Fruit fly (Drosophila melanogaster) whole organism, embryonic: ENCODE measurements around the gene wuho.

Experiments used
- ATbp ChIP-seq: fragments of 200-800 bp; sonication (Bioruptor generic); optimal IDR thresholded peaks from 2 replicates; lab custom pipeline; 2017; ENCODE audit warnings: missing biosample characterization, mild to moderate bottlenecking, missing genetic modification characterization, missing genetic modification reagents
- CG10979 ChIP-seq: fragments of 200-800 bp; sonication (Bioruptor generic); optimal IDR thresholded peaks from 2 replicates; lab custom pipeline; 2018; ENCODE audit warnings: missing biosample characterization, mild to moderate bottlenecking, missing genetic modification characterization, moderate library complexity
- CG11504 ChIP-seq: fragments of 200-800 bp; sonication (Bioruptor generic); optimal IDR thresholded peaks from 3 replicates; lab custom pipeline; 2019; ENCODE audit warnings: missing biosample characterization, mild to moderate bottlenecking, missing genetic modification characterization, moderate library complexity
- CG12071 ChIP-seq: fragments of 200-800 bp; sonication (Bioruptor generic); optimal IDR thresholded peaks from 3 replicates; lab custom pipeline; 2018; ENCODE audit warnings: missing biosample characterization, mild to moderate bottlenecking, missing genetic modification characterization
- CG14014 ChIP-seq: fragments of 200-800 bp; sonication (Bioruptor generic); IDR thresholded peaks from 2 replicates; pipeline ENCODE4 v1.3.6; 2022; ENCODE audit warnings: missing biosample characterization, missing genetic modification characterization
- CG15601 ChIP-seq: fragments of 200-800 bp; sonication (Bioruptor generic); optimal IDR thresholded peaks from 3 replicates; lab custom pipeline; 2019; ENCODE audit warnings: missing biosample characterization, mild to moderate bottlenecking, missing genetic modification characterization, moderate library complexity
- CG16815 ChIP-seq: fragments of 200-800 bp; sonication (Bioruptor generic); optimal IDR thresholded peaks from 3 replicates; lab custom pipeline; 2017; ENCODE audit warnings: missing biosample characterization, mild to moderate bottlenecking, missing genetic modification characterization
- CG17328 ChIP-seq: fragments of 200-800 bp; sonication (Bioruptor generic); IDR thresholded peaks from 2 replicates; pipeline ENCODE4 v1.3.6; 2022; ENCODE audit warnings: missing biosample characterization, missing genetic modification characterization
- CG17568 ChIP-seq: fragments of 200-800 bp; sonication (Bioruptor generic); optimal IDR thresholded peaks from 2 replicates; lab custom pipeline; 2018; ENCODE audit warnings: missing biosample characterization, mild to moderate bottlenecking, missing genetic modification characterization, moderate library complexity
- CG17829 ChIP-seq: fragments of 200-800 bp; optimal IDR thresholded peaks from 2 replicates; lab custom pipeline; 2019; ENCODE audit warnings: missing biosample characterization, mild to moderate bottlenecking, missing genetic modification characterization, moderate library complexity
- CG17912 ChIP-seq: fragments of 200-800 bp; sonication (Bioruptor generic); optimal IDR thresholded peaks from 2 replicates; lab custom pipeline; 2018; ENCODE audit warnings: missing biosample characterization, mild to moderate bottlenecking, missing genetic modification characterization
- CG2875 ChIP-seq: fragments of 200-800 bp; sonication (Bioruptor generic); optimal IDR thresholded peaks from 2 replicates; lab custom pipeline; 2017; ENCODE audit warnings: missing biosample characterization, mild to moderate bottlenecking, missing genetic modification characterization, missing genetic modification reagents
- CG30020 ChIP-seq: fragments of 200-800 bp; optimal IDR thresholded peaks from 2 replicates; lab custom pipeline; 2019; ENCODE audit warnings: missing biosample characterization, mild to moderate bottlenecking, missing genetic modification characterization, moderate library complexity
- CG4730 ChIP-seq: fragments of 200-800 bp; sonication (Bioruptor generic); IDR thresholded peaks from 2 replicates; pipeline ENCODE4 v1.3.6; 2022; ENCODE audit warnings: missing biosample characterization, missing genetic modification characterization
- CG4820 ChIP-seq: fragments of 200-800 bp; sonication (Bioruptor generic); optimal IDR thresholded peaks from 3 replicates; lab custom pipeline; 2016; ENCODE audit warnings: missing biosample characterization, missing genetic modification characterization
- CG4854 ChIP-seq: fragments of 200-800 bp; sonication (Bioruptor generic); optimal IDR thresholded peaks from 2 replicates; lab custom pipeline; 2016; ENCODE audit warnings: missing biosample characterization, missing genetic modification characterization, inconsistent platforms
- CG6654 ChIP-seq: fragments of 200-800 bp; sonication (Bioruptor generic); optimal IDR thresholded peaks from 2 replicates; lab custom pipeline; 2017; ENCODE audit warnings: missing biosample characterization, mild to moderate bottlenecking, missing genetic modification characterization
- CG6689 ChIP-seq: fragments of 200-800 bp; sonication (Bioruptor generic); IDR thresholded peaks from 2 replicates; pipeline ENCODE4 v1.3.6; 2022; ENCODE audit warnings: missing biosample characterization, missing genetic modification characterization
- CG7556 ChIP-seq: fragments of 200-800 bp; sonication (Bioruptor generic); optimal IDR thresholded peaks from 2 replicates; lab custom pipeline; 2017; ENCODE audit warnings: missing biosample characterization, mild to moderate bottlenecking, missing genetic modification characterization
- CG8290 ChIP-seq, 3 experiments: fragments of 200-800 bp; sonication (Bioruptor generic); optimal IDR thresholded peaks; 2 replicates each; lab custom pipeline; 2016 to 2019; ENCODE audit warnings: missing biosample characterization in 3 of 3, missing genetic modification characterization in 3 of 3, mild to moderate bottlenecking in 2 of 3, moderate library complexity in 1 of 3
- CG8765 ChIP-seq: fragments of 200-800 bp; sonication (Bioruptor generic); IDR thresholded peaks from 2 replicates; pipeline ENCODE4 v1.3.6; 2022; ENCODE audit warnings: missing biosample characterization, missing genetic modification characterization
- CG9215 ChIP-seq: fragments of 200-800 bp; sonication (Bioruptor generic); IDR thresholded peaks from 2 replicates; pipeline ENCODE4 v1.3.6; 2022; ENCODE audit warnings: missing biosample characterization, missing genetic modification characterization
- CG9876 ChIP-seq: fragments of 200-800 bp; sonication (Bioruptor generic); optimal IDR thresholded peaks from 2 replicates; lab custom pipeline; 2016; ENCODE audit warnings: missing biosample characterization, missing genetic modification characterization
- Camta ChIP-seq: fragments of 200-800 bp; sonication (Bioruptor generic); optimal IDR thresholded peaks from 2 replicates; lab custom pipeline; 2016; ENCODE audit warnings: missing biosample characterization, missing genetic modification characterization
- Eip74EF ChIP-seq, 2 experiments: fragments of 200-800 bp in 1 of 2; fragments of >200 bp in 1 of 2; sonication (Bioruptor generic) in 1 of 2; optimal IDR thresholded peaks; 2 replicates each; lab custom pipeline; 2017 to 2019; ENCODE audit warnings: missing biosample characterization in 2 of 2, missing genetic modification characterization in 2 of 2, mild to moderate bottlenecking in 1 of 2, moderate library complexity in 1 of 2
- HLH3B ChIP-seq: fragments of 200-800 bp; sonication (Bioruptor generic); IDR thresholded peaks from 2 replicates; pipeline ENCODE4 v1.3.6; 2022; ENCODE audit warnings: missing biosample characterization, missing genetic modification characterization
- Hmr ChIP-seq: fragments of 200-800 bp; sonication (Bioruptor generic); optimal IDR thresholded peaks from 3 replicates; lab custom pipeline; 2017; ENCODE audit warnings: mild to moderate bottlenecking, missing biosample characterization, missing genetic modification reagents, missing genetic modification characterization
- MBD-R2 ChIP-seq: fragments of 200-800 bp; sonication (Bioruptor generic); IDR thresholded peaks from 2 replicates; pipeline ENCODE4 v1.3.6; 2022; ENCODE audit warnings: missing biosample characterization, missing genetic modification characterization
- Mad ChIP-seq: fragments of 200-800 bp; sonication (Bioruptor generic); optimal IDR thresholded peaks from 2 replicates; lab custom pipeline; 2016; ENCODE audit warnings: missing biosample characterization, missing genetic modification characterization
- Myb ChIP-seq: fragments of 200-800 bp; sonication (Bioruptor generic); optimal IDR thresholded peaks from 2 replicates; lab custom pipeline; 2016; ENCODE audit warnings: missing biosample characterization, missing genetic modification characterization
- Scr ChIP-seq: fragments of 200-800 bp; sonication (Bioruptor generic); IDR thresholded peaks from 2 replicates; pipeline ENCODE4 v1.3.6; 2022; ENCODE audit warnings: missing biosample characterization, missing genetic modification characterization; ENCODE audit not compliant: partially characterized antibody
- bab2 ChIP-seq: fragments of 200-800 bp; sonication (Bioruptor generic); optimal IDR thresholded peaks from 2 replicates; lab custom pipeline; 2016; ENCODE audit warnings: missing biosample characterization, missing genetic modification characterization
- chif ChIP-seq, 2 experiments: fragments of 200-800 bp; sonication (Bioruptor generic); optimal IDR thresholded peaks; 3 replicates each; lab custom pipeline; 2016; ENCODE audit warnings: missing biosample characterization in 2 of 2, missing genetic modification characterization in 2 of 2
- ci ChIP-seq: fragments of 200-800 bp; sonication (Bioruptor generic); IDR thresholded peaks from 3 replicates; pipeline ENCODE4 v1.3.6; 2022; ENCODE audit warnings: missing biosample characterization, missing genetic modification characterization
- da ChIP-seq: fragments of 200-800 bp; sonication (Bioruptor generic); optimal IDR thresholded peaks from 2 replicates; lab custom pipeline; 2016; ENCODE audit warnings: missing biosample characterization, missing genetic modification characterization
- dan ChIP-seq: fragments of 200-800 bp; sonication (Bioruptor generic); IDR thresholded peaks from 2 replicates; pipeline ENCODE4 v1.3.6; 2022; ENCODE audit warnings: missing biosample characterization, missing genetic modification characterization
- dysf ChIP-seq: fragments of 200-800 bp; sonication (Bioruptor generic); IDR thresholded peaks from 3 replicates; pipeline ENCODE4 v1.3.6; 2022; ENCODE audit warnings: missing biosample characterization, missing genetic modification characterization
- gfzf ChIP-seq: fragments of 200-800 bp; sonication (Bioruptor generic); optimal IDR thresholded peaks from 2 replicates; lab custom pipeline; 2016; ENCODE audit warnings: missing biosample characterization, mild to moderate bottlenecking, missing genetic modification characterization, moderate library complexity
- gsb ChIP-seq: fragments of 200-800 bp; sonication (Bioruptor generic); IDR thresholded peaks from 2 replicates; pipeline ENCODE4 v1.3.6; 2022; ENCODE audit warnings: missing biosample characterization, missing genetic modification characterization
- hb ChIP-seq: fragments of 200-800 bp; sonication (Bioruptor generic); IDR thresholded peaks from 3 replicates; pipeline ENCODE4 v1.3.6; 2022; ENCODE audit warnings: missing biosample characterization, missing genetic modification characterization; ENCODE audit not compliant: partially characterized antibody
- inv ChIP-seq: fragments of 200-800 bp; sonication (Bioruptor generic); IDR thresholded peaks from 2 replicates; pipeline ENCODE4 v1.3.6; 2022; ENCODE audit warnings: missing biosample characterization, missing genetic modification characterization; ENCODE audit not compliant: partially characterized antibody
- kah ChIP-seq: fragments of 200-800 bp; sonication (Bioruptor generic); optimal IDR thresholded peaks from 2 replicates; lab custom pipeline; 2018; ENCODE audit warnings: missing biosample characterization, mild to moderate bottlenecking, missing genetic modification characterization
- lola ChIP-seq, 3 experiments: fragments of >200 bp in 2 of 3; fragments of 200-800 bp in 1 of 3; sonication (Bioruptor generic) in 1 of 3; optimal IDR thresholded peaks; 2 replicates each; lab custom pipeline; 2017 to 2019; ENCODE audit warnings: missing biosample characterization in 3 of 3, missing genetic modification characterization in 3 of 3, mild to moderate bottlenecking in 1 of 3, moderate library complexity in 1 of 3
- nerfin-1 ChIP-seq: fragments of 200-800 bp; sonication (Bioruptor generic); optimal IDR thresholded peaks from 3 replicates; lab custom pipeline; 2019; ENCODE audit warnings: missing biosample characterization, mild to moderate bottlenecking, missing genetic modification characterization, moderate library complexity
- pb ChIP-seq: fragments of 200-800 bp; sonication (Bioruptor generic); optimal IDR thresholded peaks from 3 replicates; lab custom pipeline; 2016; ENCODE audit warnings: missing biosample characterization, missing genetic modification characterization
- peb ChIP-seq: fragments of 200-800 bp; sonication (Bioruptor generic); IDR thresholded peaks from 2 replicates; pipeline ENCODE4 v1.3.6; 2022; ENCODE audit warnings: missing biosample characterization, missing genetic modification characterization
- pum ChIP-seq: fragments of 200-800 bp; sonication (Bioruptor generic); optimal IDR thresholded peaks from 2 replicates; lab custom pipeline; 2016; ENCODE audit warnings: missing biosample characterization, missing genetic modification characterization
- stwl ChIP-seq: fragments of 200-800 bp; sonication (Bioruptor generic); optimal IDR thresholded peaks from 3 replicates; lab custom pipeline; 2018; ENCODE audit warnings: missing biosample characterization, mild to moderate bottlenecking, missing genetic modification characterization, moderate library complexity
- tgo ChIP-seq: fragments of 200-800 bp; sonication (Bioruptor generic); IDR thresholded peaks from 3 replicates; pipeline ENCODE4 v1.3.6; 2022; ENCODE audit warnings: missing biosample characterization, missing genetic modification characterization
- tll ChIP-seq, 2 experiments: fragments of 200-800 bp in 1 of 2; fragments of >200 bp in 1 of 2; sonication (Bioruptor generic) in 1 of 2; optimal IDR thresholded peaks; 2 replicates each; lab custom pipeline; 2017 to 2019; ENCODE audit warnings: missing biosample characterization in 2 of 2, missing genetic modification characterization in 2 of 2, mild to moderate bottlenecking in 1 of 2, moderate library complexity in 1 of 2
- vvl ChIP-seq: fragments of 200-800 bp; sonication (Bioruptor generic); IDR thresholded peaks from 2 replicates; pipeline ENCODE4 v1.3.6; 2022; ENCODE audit warnings: missing biosample characterization, missing genetic modification characterization

Gene wuho

dm6 chrX:6253701-6254100, 34.2 kb upstream of the wuho start (continued):
- TF ChIP-seq dysf (GFP tag; lab: Robert Waterston, UW) (no peak), CG16815 (GFP tag; lab: Kevin White, UChicago) (no peak), CG30020 (tag; lab: Kevin White, UChicago) (no peak), CG17568 (GFP tag; lab: Kevin White, UChicago) (no peak), ci (GFP tag; lab: Robert Waterston, UW) (0 out of 3 replicates have a peak, but pooled peaks have one; percentile 27), Scr (no peak), CG4854 (GFP tag; lab: Kevin White, UChicago) (no peak), pum (GFP tag; lab: Kevin White, UChicago) (no peak), Hmr (GFP tag; lab: Kevin White, UChicago) (peak; percentile 20), peb (GFP tag; lab: Robert Waterston, UW) (no peak), da (GFP tag; lab: Kevin White, UChicago) (no peak), CG10979 (tag; lab: Kevin White, UChicago) (peak; percentile 79), bab2 (GFP tag; lab: Kevin White, UChicago) (no peak), CG8765 (GFP tag; lab: Robert Waterston, UW) (no peak), inv (no peak), CG9215 (GFP tag; lab: Robert Waterston, UW) (no peak), tgo (GFP tag; lab: Robert Waterston, UW) (no peak), CG6654 (GFP tag; lab: Kevin White, UChicago) (no peak), Eip74EF (GFP tag; optimal IDR thresholded peaks at IDR 0.05; lab: Kevin White, UChicago) (no peak), Mad (GFP tag; lab: Kevin White, UChicago) (no peak), dan (GFP tag; lab: Robert Waterston, UW) (no peak), stwl (no peak), CG14014 (GFP tag; lab: Robert Waterston, UW) (no peak; the same call in 1 of the 2 replicates), CG9876 (GFP tag; lab: Kevin White, UChicago) (no peak), gsb (GFP tag; lab: Robert Waterston, UW) (no peak), chif (GFP tag; optimal IDR thresholded peaks at IDR 0.05; lab: Kevin White, UChicago) (no peak), CG17829 (tag; lab: Kevin White, UChicago) (no peak), vvl (no peak), CG17328 (GFP tag; lab: Robert Waterston, UW) (no peak), CG7556 (GFP tag; lab: Kevin White, UChicago) (no peak), CG6689 (GFP tag; lab: Robert Waterston, UW) (no peak), CG8290 (GFP tag; optimal IDR thresholded peaks at IDR 0.05; lab: Kevin White, UChicago) (no peak), CG8290 (tag; optimal IDR thresholded peaks at IDR 0.05; lab: Kevin White, UChicago) (no peak), CG15601 (tag; lab: Kevin White, UChicago) (no peak), Myb (GFP tag; lab: Kevin White, UChicago) (no peak), lola (GFP tag; optimal IDR thresholded peaks at IDR 0.05; lab: Kevin White, UChicago) (no peak), ATbp (GFP tag; lab: Kevin White, UChicago) (peak; percentile 54), MBD-R2 (GFP tag; lab: Robert Waterston, UW) (no peak), CG2875 (GFP tag; lab: Kevin White, UChicago) (peak; percentile 6), nerfin-1 (tag; lab: Kevin White, UChicago) (no peak), gfzf (GFP tag; lab: Kevin White, UChicago) (no peak), CG4820 (GFP tag; lab: Kevin White, UChicago) (no peak), CG4730 (GFP tag; lab: Robert Waterston, UW) (no peak), CG11504 (tag; lab: Kevin White, UChicago) (no peak), hb (no peak), kah (GFP tag; lab: Kevin White, UChicago) (no peak), CG12071 (peak; percentile 16), tll (GFP tag; optimal IDR thresholded peaks at IDR 0.05; lab: Kevin White, UChicago) (no peak), Camta (GFP tag; lab: Kevin White, UChicago) (no peak), HLH3B (GFP tag; lab: Robert Waterston, UW) (no peak), CG17912 (no peak), pb (GFP tag; lab: Kevin White, UChicago) (no peak)
